Worm (Caenorhabditis elegans): ENCODE results near the gene T28A8.5.

ce11 chrIII:13455816-13456215, 45.6 kb upstream of the T28A8.5 start:
- TF ChIP-seq sea-1 (GFP tag; conservative IDR thresholded peaks at IDR 0.05) (no peak), ama-1 (optimal IDR thresholded peaks at IDR 0.05) (no peak), scrt-1 (GFP tag; IDR thresholded peaks at IDR 0.05) (no peak), ets-7 (tag; optimal IDR thresholded peaks at IDR 0.05) (no peak), hmg-4 (GFP tag; optimal IDR thresholded peaks at IDR 0.05) (no peak), B0310.2 (tag; optimal IDR thresholded peaks at IDR 0.05) (no peak), tbx-11 (GFP tag; IDR thresholded peaks at IDR 0.05) (no peak), ceh-13 (GFP tag; optimal IDR thresholded peaks at IDR 0.05) (no peak)

Data from whole organism, early embryonic.